Worm (Caenorhabditis elegans): Measurements from ENCODE around the gene C25G4.17.

- TF ChIP-seq isw-1 (GFP tag; IDR thresholded peaks at IDR 0.05) (no peak), alr-1 (tag; optimal IDR thresholded peaks at IDR 0.05; ENCODE audit: borderline replicate concordance) (no peak), fkh-8 (tag; optimal IDR thresholded peaks at IDR 0.05) (no peak), tbx-2 (tag; optimal IDR thresholded peaks at IDR 0.05) (no peak), egl-27 (tag; optimal IDR thresholded peaks at IDR 0.05) (no peak), lsy-2 (tag; optimal IDR thresholded peaks at IDR 0.05) (no peak), nhr-28 (tag; optimal IDR thresholded peaks at IDR 0.05) (no peak)
Observed at ce11 chrIV:12429504-12429903, 12.3 kb upstream of the C25G4.17 start.
